Fruit fly (Drosophila melanogaster) S2 (cell line): ENCODE data around the gene udt.

Source experiments
- CG8478 ChIP-seq: fragments of >200 bp; optimal IDR thresholded peaks from 2 replicates; lab custom pipeline; 2018
- CTCF ChIP-seq, 2 experiments: fragments of >200 bp; optimal IDR thresholded peaks; 2 replicates each; lab custom pipeline; 2018

dm6 chr3R:23791491-23791890 lies 28.4 kb upstream of the udt start:
- TF ChIP-seq CG8478 (lab: Kevin White, UChicago) = no peak
- no peak for TF ChIP-seq CTCF (optimal IDR thresholded peaks at IDR 0.05; lab: Kevin White, UChicago)
